Fruit fly (Drosophila melanogaster) whole organism: ENCODE results near the gene CG13455.

Experiments
- CG8478 ChIP-seq: fragments of >200 bp; optimal IDR thresholded peaks from 2 replicates; lab custom pipeline; 2018; ENCODE audit warnings: inconsistent platforms
- Dll ChIP-seq: fragments of >200 bp; optimal IDR thresholded peaks from 2 replicates; lab custom pipeline; 2017
- EcR ChIP-seq, 2 experiments: fragments of >200 bp; optimal IDR thresholded peaks; 2 replicates each; lab custom pipeline; 2017; ENCODE audit warnings: missing biosample characterization in 2 of 2, missing genetic modification characterization in 2 of 2, missing genetic modification reagents in 2 of 2
- pan ChIP-seq: fragments of >200 bp; optimal IDR thresholded peaks from 2 replicates; lab custom pipeline; 2017
- psq ChIP-seq: fragments of >200 bp; optimal IDR thresholded peaks from 2 replicates; lab custom pipeline; 2017

- TF ChIP-seq pan (lab: Kevin White, UChicago) (no peak), psq (lab: Kevin White, UChicago) (no peak), CG8478 (lab: Kevin White, UChicago) (no peak), EcR (GFP tag; optimal IDR thresholded peaks at IDR 0.05; lab: Kevin White, UChicago) (no peak), Dll (lab: Kevin White, UChicago) (no peak)
Observed at dm6 chr3L:15514814-15515495, 18.6 kb downstream of the CG13455 start.
